Worm (Caenorhabditis elegans) whole organism, L4/young adult: ENCODE measurements around the gene T26C5.4.

Experiments
- W03F9.2 ChIP-seq: fragments of 150-350 bp; optimal IDR thresholded peaks from 2 replicates; lab custom pipeline; 2014; ENCODE audit warnings: missing biosample characterization, missing genetic modification characterization
- dao-5 ChIP-seq: sonication (generic microtip); optimal IDR thresholded peaks from 2 replicates; lab custom pipeline; 2016; ENCODE audit warnings: missing genotype, missing genetic modification characterization, moderate library complexity, missing compliant biosample characterization

ce11 chrII:9233813-9234212, 16.5 kb downstream of the T26C5.4 start:
- TF ChIP-seq W03F9.2 (tag; lab: Kevin White, UChicago), result no peak
- no peak for TF ChIP-seq dao-5 (tag; lab: Kevin White, UChicago)
